Worm (Caenorhabditis elegans) whole organism, L4 larva: Measurements from ENCODE around the gene C52E2.4.

Experiments used
- D1046.2 ChIP-seq: fragments of 200-800 bp; sonication (Bioruptor generic); IDR thresholded peaks from 2 replicates; pipeline ENCODE4 v1.3.6; 2022; ENCODE audit warnings: missing genetic modification characterization, missing compliant biosample characterization
- ama-1 ChIP-seq: fragments of 150-350 bp; optimal IDR thresholded peaks from 2 replicates; lab custom pipeline; 2014; ENCODE audit warnings: inconsistent platforms, mixed read lengths
- daf-16 ChIP-seq, 3 experiments: sonication (generic microtip); optimal IDR thresholded peaks; 2 replicates each; lab custom pipeline; 2016 to 2017; ENCODE audit warnings: missing genetic modification characterization in 3 of 3, missing genetic modification reagents in 3 of 3, mild to moderate bottlenecking in 2 of 3, missing compliant biosample characterization in 2 of 3, missing biosample characterization in 1 of 3, moderate library complexity in 1 of 3
- fos-1 ChIP-seq: fragments of 150-350 bp; optimal IDR thresholded peaks from 2 replicates; lab custom pipeline; 2014; ENCODE audit warnings: missing biosample characterization, missing genetic modification characterization
- lin-13 ChIP-seq: fragments of 150-350 bp; optimal IDR thresholded peaks from 2 replicates; lab custom pipeline; 2014; ENCODE audit warnings: missing biosample characterization, missing genetic modification reagents, missing genetic modification characterization
- snpc-4 ChIP-seq: fragments of 150-350 bp; optimal IDR thresholded peaks from 2 replicates; lab custom pipeline; 2014; ENCODE audit warnings: missing biosample characterization, missing genetic modification characterization
- zfp-2 ChIP-seq: sonication (generic microtip); optimal IDR thresholded peaks from 2 replicates; lab custom pipeline; 2016; ENCODE audit warnings: mild to moderate bottlenecking, missing genetic modification characterization, missing compliant biosample characterization

DNA sequence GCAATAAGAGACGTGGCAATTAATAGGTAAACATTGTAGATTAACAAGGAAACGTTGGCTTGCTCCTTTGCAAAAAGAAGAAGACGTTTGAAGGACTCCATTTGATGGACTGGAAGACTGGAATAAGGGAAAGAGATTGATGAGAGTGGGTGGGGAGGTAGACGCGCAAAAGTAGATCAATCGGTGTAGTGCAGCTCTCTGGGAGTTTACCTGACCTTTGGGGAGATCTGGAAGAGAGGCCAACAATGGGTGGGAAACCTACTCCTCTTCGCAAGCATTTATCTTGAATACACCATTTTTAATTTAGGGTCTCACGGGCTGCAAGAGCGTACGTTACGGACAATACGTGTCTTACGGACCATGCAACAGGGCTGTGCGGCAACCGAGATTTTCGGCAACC, 36.6 kb upstream of the C52E2.4 start, which contains the start of gene C08F1.12:
- TF ChIP-seq snpc-4 (tag; lab: Kevin White, UChicago) (no peak), ama-1 (lab: Kevin White, UChicago) (no peak), fos-1 (tag; lab: Kevin White, UChicago) (no peak), lin-13 (GFP tag; lab: Kevin White, UChicago) (no peak), zfp-2 (tag; lab: Kevin White, UChicago) (no peak), D1046.2 (GFP tag; lab: Robert Waterston, UW) (no peak), daf-16 (GFP tag; optimal IDR thresholded peaks at IDR 0.05; lab: Kevin White, UChicago) (no peak), daf-16 (tag; optimal IDR thresholded peaks at IDR 0.05; lab: Kevin White, UChicago) (no peak)
